Fruit fly (Drosophila melanogaster): Measurements from ENCODE around the gene Cdk12.
A peak's percentile ranks its signal among the peaks of the same experiment; 100 is the strongest.

Cdk12 gene

dm6 chr3L:21509488-21510122 is 6.5 kb upstream of the Cdk12 start (continued):
- TF ChIP-seq Sry-β (GFP tag; optimal IDR thresholded peaks at IDR 0.05): no peak
- TF ChIP-seq CG31224 (GFP tag; IDR thresholded peaks at IDR 0.05): no peak
- no peak for TF ChIP-seq CG2199 (GFP tag; IDR thresholded peaks at IDR 0.05)
- TF ChIP-seq kni (GFP tag; optimal IDR thresholded peaks at IDR 0.05): no peak
- TF ChIP-seq CG3847 (GFP tag; IDR thresholded peaks at IDR 0.05): no peak
- TF ChIP-seq chn (GFP tag; optimal IDR thresholded peaks at IDR 0.05): peak; percentile 10
- TF ChIP-seq lbe (GFP tag; optimal IDR thresholded peaks at IDR 0.05): no peak
- peak; percentile 24; the same call in 1 of the 2 replicates for TF ChIP-seq E2f2 (GFP tag; IDR thresholded peaks at IDR 0.05)
- no peak for TF ChIP-seq Tbp (GFP tag; optimal IDR thresholded peaks at IDR 0.05)
- no peak for TF ChIP-seq schlank (tag; optimal IDR thresholded peaks at IDR 0.05)
- TF ChIP-seq Lpt (GFP tag; optimal IDR thresholded peaks at IDR 0.05): no peak
- TF ChIP-seq ttk (GFP tag; IDR thresholded peaks at IDR 0.05): no peak
- TF ChIP-seq Nf-YA (GFP tag; IDR thresholded peaks at IDR 0.05): no peak
- TF ChIP-seq CG2678 (tag; optimal IDR thresholded peaks at IDR 0.05): peak; percentile 50
- peak; percentile 38 for TF ChIP-seq CG17359 (tag; optimal IDR thresholded peaks at IDR 0.05)
- TF ChIP-seq amos (GFP tag; IDR thresholded peaks at IDR 0.05; ENCODE audit: partially characterized antibody): no peak
- no peak for TF ChIP-seq CG7963 (GFP tag; IDR thresholded peaks at IDR 0.05; ENCODE audit: partially characterized antibody)
- TF ChIP-seq tio (GFP tag; optimal IDR thresholded peaks at IDR 0.05): peak; percentile 33
- TF ChIP-seq CG9876 (GFP tag; optimal IDR thresholded peaks at IDR 0.05): no peak
- TF ChIP-seq CG11085 (GFP tag; IDR thresholded peaks at IDR 0.05): no peak
- TF ChIP-seq CG7372 (GFP tag; IDR thresholded peaks at IDR 0.05): no peak
- TF ChIP-seq CG13775 (GFP tag; optimal IDR thresholded peaks at IDR 0.05): peak; percentile 28
- TF ChIP-seq CG13624 (GFP tag; optimal IDR thresholded peaks at IDR 0.05): peak; percentile 9
- TF ChIP-seq repo (GFP tag; optimal IDR thresholded peaks at IDR 0.05): peak; percentile 32
- TF ChIP-seq CG13894 (tag; optimal IDR thresholded peaks at IDR 0.05): no peak
- no peak for TF ChIP-seq Ets65A (GFP tag)
- TF ChIP-seq CG15073 (GFP tag; optimal IDR thresholded peaks at IDR 0.05): no peak
- TF ChIP-seq bowl (GFP tag; IDR thresholded peaks at IDR 0.05): no peak
- TF ChIP-seq CG34422 (GFP tag; IDR thresholded peaks at IDR 0.05): no peak
- no peak for TF ChIP-seq dm (GFP tag; optimal IDR thresholded peaks at IDR 0.05)
- no peak for TF ChIP-seq cg (GFP tag; optimal IDR thresholded peaks at IDR 0.05)
- TF ChIP-seq Dfd (GFP tag; optimal IDR thresholded peaks at IDR 0.05): no peak
- no peak for TF ChIP-seq emc (GFP tag; optimal IDR thresholded peaks at IDR 0.05)
- no peak for TF ChIP-seq Opbp (GFP tag; IDR thresholded peaks at IDR 0.05; ENCODE audit: partially characterized antibody)
- TF ChIP-seq Hand (GFP tag; optimal IDR thresholded peaks at IDR 0.05): peak; percentile 35
- no peak for TF ChIP-seq eve (GFP tag; optimal IDR thresholded peaks at IDR 0.05)
- no peak for TF ChIP-seq sr (GFP tag; IDR thresholded peaks at IDR 0.05)
- no peak for TF ChIP-seq sc (optimal IDR thresholded peaks at IDR 0.05)
- no peak for TF ChIP-seq sc (GFP tag; optimal IDR thresholded peaks at IDR 0.05)
- TF ChIP-seq CG1603 (tag; optimal IDR thresholded peaks at IDR 0.05): peak; percentile 47
- TF ChIP-seq CG12219 (GFP tag; optimal IDR thresholded peaks at IDR 0.05): peak; percentile 38
- no peak for TF ChIP-seq CG17829 (tag; optimal IDR thresholded peaks at IDR 0.05)
- no peak for TF ChIP-seq cato (GFP tag; optimal IDR thresholded peaks at IDR 0.05; ENCODE audit: borderline replicate concordance)
- TF ChIP-seq CG1024 (GFP tag; IDR thresholded peaks at IDR 0.05): no peak
- TF ChIP-seq gcm2 (GFP tag; optimal IDR thresholded peaks at IDR 0.05): no peak
- TF ChIP-seq Blimp-1 (GFP tag; optimal IDR thresholded peaks at IDR 0.05): peak; percentile 29
- TF ChIP-seq CG10565 (GFP tag; optimal IDR thresholded peaks at IDR 0.05): no peak
- TF ChIP-seq corto (GFP tag; optimal IDR thresholded peaks at IDR 0.05): no peak
- TF ChIP-seq wor (GFP tag; IDR thresholded peaks at IDR 0.05): no peak
- TF ChIP-seq CG9437 (GFP tag; optimal IDR thresholded peaks at IDR 0.05): peak; percentile 19
- TF ChIP-seq ci (GFP tag; IDR thresholded peaks at IDR 0.05): peak; percentile 71; the same call in 2 of the 3 replicates

Measured in whole organism, embryonic.